Fruit fly (Drosophila melanogaster): ENCODE measurements around the gene Rrp6.

The Rrp6 gene

DNA sequence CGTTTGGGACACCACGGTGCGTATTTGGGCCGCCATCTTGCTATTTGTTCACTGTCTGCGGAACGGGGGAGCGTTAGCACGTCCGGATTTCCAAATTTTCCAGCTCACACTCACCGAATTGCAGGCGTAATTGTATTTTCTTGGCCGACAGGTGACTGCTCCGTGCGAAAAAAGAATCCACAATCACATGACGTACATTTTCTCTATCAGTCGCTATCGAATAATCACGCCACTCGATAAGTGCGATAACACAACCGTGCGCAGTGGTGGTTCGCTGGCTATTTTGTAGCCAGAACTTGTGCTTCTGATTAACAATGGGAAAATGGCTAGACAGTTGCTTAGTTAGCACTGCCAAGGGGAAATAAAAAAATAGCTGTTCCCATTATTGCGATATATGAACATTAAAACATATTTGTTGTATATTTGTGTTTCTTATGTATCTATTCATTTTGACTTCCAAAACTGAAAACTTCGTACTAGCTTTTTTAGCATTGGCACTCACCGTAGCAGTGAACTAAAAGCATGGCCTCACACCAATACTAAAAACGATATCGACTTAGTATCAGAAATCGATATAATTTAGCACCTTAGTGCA lies 17.9 kb upstream of the Rrp6 start, which contains the start of gene VhaPPA1-1 (continued):
- TF ChIP-seq Sry-δ (GFP tag; optimal IDR thresholded peaks at IDR 0.05) (peak; percentile 86), CG12659 (GFP tag; optimal IDR thresholded peaks at IDR 0.05) (peak; percentile 57), fd64A (GFP tag; optimal IDR thresholded peaks at IDR 0.05) (no peak), disco-r (GFP tag; optimal IDR thresholded peaks at IDR 0.05) (no peak), z (GFP tag; IDR thresholded peaks at IDR 0.05) (no peak), Atf-2 (GFP tag; optimal IDR thresholded peaks at IDR 0.05) (no peak), dan (GFP tag; IDR thresholded peaks at IDR 0.05) (no peak), aop (GFP tag; IDR thresholded peaks at IDR 0.05) (no peak), zfh2 (GFP tag; optimal IDR thresholded peaks at IDR 0.05) (peak; percentile 23), ro (GFP tag; IDR thresholded peaks at IDR 0.05) (no peak), CG15514 (GFP tag; optimal IDR thresholded peaks at IDR 0.05) (peak; percentile 55), CG5180 (GFP tag; optimal IDR thresholded peaks at IDR 0.05) (no peak), CG17802 (tag; optimal IDR thresholded peaks at IDR 0.05) (no peak), Hey (tag; optimal IDR thresholded peaks at IDR 0.05) (no peak), lab (GFP tag; optimal IDR thresholded peaks at IDR 0.05) (no peak), grn (GFP tag; optimal IDR thresholded peaks at IDR 0.05) (peak; percentile 5), CG18619 (GFP tag; optimal IDR thresholded peaks at IDR 0.05) (no peak), Dip3 (GFP tag; optimal IDR thresholded peaks at IDR 0.05) (no peak), phol (tag; optimal IDR thresholded peaks at IDR 0.05) (peak; percentile 68), CrebB (tag; optimal IDR thresholded peaks at IDR 0.05) (no peak), hth (optimal IDR thresholded peaks at IDR 0.05) (no peak), CG11456 (GFP tag; IDR thresholded peaks at IDR 0.05) (no peak), hkb (optimal IDR thresholded peaks at IDR 0.05) (peak; percentile 96), hkb (GFP tag; IDR thresholded peaks at IDR 0.05) (no peak), CG9437 (GFP tag; optimal IDR thresholded peaks at IDR 0.05) (no peak), vvl (GFP tag; IDR thresholded peaks at IDR 0.05) (no peak), vfl (GFP tag; optimal IDR thresholded peaks at IDR 0.05) (no peak), CG1529 (GFP tag; optimal IDR thresholded peaks at IDR 0.05) (no peak), peb (GFP tag; IDR thresholded peaks at IDR 0.05) (no peak), CG10565 (GFP tag; optimal IDR thresholded peaks at IDR 0.05) (no peak), CG17568 (GFP tag; optimal IDR thresholded peaks at IDR 0.05) (no peak), pfk (GFP tag; optimal IDR thresholded peaks at IDR 0.05) (no peak), eve (GFP tag; optimal IDR thresholded peaks at IDR 0.05) (no peak), emc (GFP tag; optimal IDR thresholded peaks at IDR 0.05) (no peak), Antp (GFP tag; optimal IDR thresholded peaks at IDR 0.05) (no peak), CG8924 (tag; optimal IDR thresholded peaks at IDR 0.05) (peak; percentile 17), NC2α (GFP tag; optimal IDR thresholded peaks at IDR 0.05) (no peak), Dll (GFP tag; IDR thresholded peaks at IDR 0.05; ENCODE audit: partially characterized antibody) (peak; percentile 60; the same call in 2 of the 4 replicates), CG1832 (GFP tag; optimal IDR thresholded peaks at IDR 0.05) (no peak), CG6175 (GFP tag; IDR thresholded peaks at IDR 0.05) (no peak), abd-A (tag; optimal IDR thresholded peaks at IDR 0.05) (no peak), chinmo (GFP tag; IDR thresholded peaks at IDR 0.05; ENCODE audit: partially characterized antibody) (no peak), Dbx (GFP tag; IDR thresholded peaks at IDR 0.05) (no peak), eyg (GFP tag; optimal IDR thresholded peaks at IDR 0.05) (no peak), knrl (GFP tag; IDR thresholded peaks at IDR 0.05; ENCODE audit: partially characterized antibody) (peak; percentile 61), MESR4 (GFP tag; optimal IDR thresholded peaks at IDR 0.05) (peak; percentile 96), stc (GFP tag; IDR thresholded peaks at IDR 0.05) (no peak), CG2678 (tag; optimal IDR thresholded peaks at IDR 0.05) (peak; percentile 49), dati (GFP tag; IDR thresholded peaks at IDR 0.05) (no peak), twi (tag; optimal IDR thresholded peaks at IDR 0.05) (peak; percentile 50), Dp (GFP tag; optimal IDR thresholded peaks at IDR 0.05) (peak; percentile 73)
